Worm (Caenorhabditis elegans): ENCODE results near the gene R08D7.4.
A peak's percentile ranks its signal among the peaks of the same experiment; 100 is the strongest.

R08D7.4 gene

DNA sequence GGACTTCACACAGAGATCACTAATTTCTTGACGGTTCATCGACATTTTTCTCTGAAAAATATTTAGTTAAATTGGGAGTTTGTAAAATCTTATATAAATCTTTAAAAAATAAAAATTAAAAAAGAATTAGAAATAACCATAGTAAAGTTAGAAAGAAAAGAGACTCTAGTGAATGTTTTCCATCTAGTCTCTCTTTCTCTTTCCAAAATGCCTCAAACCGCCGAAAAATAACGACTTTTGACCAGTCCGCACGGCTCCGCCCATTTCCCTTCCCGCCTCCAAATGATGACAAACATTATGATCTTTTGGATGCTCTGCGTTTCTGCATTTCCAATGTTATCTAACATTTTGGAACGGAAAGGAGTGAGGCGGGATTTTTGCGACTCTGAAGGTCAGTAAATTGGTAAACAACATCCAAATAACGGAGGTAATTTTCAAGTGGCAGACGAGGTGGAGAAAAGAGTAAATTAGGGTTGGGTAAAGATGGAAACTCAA lies 48.4 kb upstream of the R08D7.4 start, which contains the start of gene glb-1:
TSS of gene glb-1 (minus strand) at position 51 of the 495 bp plus-strand sequence.
- TF ChIP-seq mdl-1 (tag; optimal IDR thresholded peaks at IDR 0.05): no peak
- TF ChIP-seq nhr-25 (tag; optimal IDR thresholded peaks at IDR 0.05): peak; percentile 65
- peak; percentile 4 for TF ChIP-seq nhr-129 (tag; optimal IDR thresholded peaks at IDR 0.05)

DNA sequence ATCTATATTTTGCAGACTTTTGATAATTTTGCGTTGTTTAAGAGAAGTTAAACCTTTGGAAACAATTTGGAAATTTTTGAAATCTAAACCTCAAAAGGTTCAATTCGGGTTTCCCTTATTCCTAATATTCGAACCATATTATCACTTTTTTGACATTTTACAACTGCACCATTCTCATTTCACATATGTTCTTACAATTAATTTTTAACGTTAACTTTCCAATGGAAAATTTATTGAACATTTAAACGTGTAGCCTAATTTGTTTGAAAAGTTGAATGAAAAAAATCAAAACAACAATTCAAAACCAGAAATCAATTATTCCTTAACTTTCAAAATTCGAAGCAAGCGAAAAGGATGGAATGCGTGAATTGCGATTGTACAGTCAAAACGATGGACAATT lies 47.8 kb upstream of the R08D7.4 start, which contains the start of gene ZK637.12:
TSS of gene ZK637.12 (plus strand) at position 301 of the 400 bp plus-strand sequence.
- TF ChIP-seq F13H6.1 (tag; optimal IDR thresholded peaks at IDR 0.05): no peak
- TF ChIP-seq ceh-16 (tag; optimal IDR thresholded peaks at IDR 0.05): no peak
- TF ChIP-seq snpc-4 (tag; optimal IDR thresholded peaks at IDR 0.05): no peak
- no peak for TF ChIP-seq R02D3.7 (tag; optimal IDR thresholded peaks at IDR 0.05)
- no peak for TF ChIP-seq skn-1 (tag; optimal IDR thresholded peaks at IDR 0.05)
- TF ChIP-seq nhr-237 (tag; optimal IDR thresholded peaks at IDR 0.05): no peak

DNA sequence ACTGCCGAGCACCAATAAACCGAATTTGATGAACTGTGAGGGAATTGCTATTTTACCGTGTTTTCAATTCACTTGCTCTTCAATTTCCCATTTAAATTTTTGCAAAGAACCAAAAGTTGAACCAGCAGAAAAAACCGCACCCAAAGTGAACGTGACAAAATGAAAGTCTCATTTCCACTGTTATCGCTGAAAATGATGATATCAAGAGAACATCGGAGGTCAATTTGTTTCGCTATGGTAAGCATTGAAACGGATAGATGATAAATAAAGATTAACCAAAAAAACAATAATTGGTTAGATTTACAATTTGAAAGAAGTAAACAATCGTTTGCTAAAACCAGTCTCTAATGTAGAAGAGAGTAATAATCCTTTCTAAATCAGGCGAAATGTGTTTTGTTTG lies 46.2 kb upstream of the R08D7.4 start:
- no peak for TF ChIP-seq elt-3 (tag; optimal IDR thresholded peaks at IDR 0.05)
- peak; percentile 58 for TF ChIP-seq sma-9 (GFP tag; optimal IDR thresholded peaks at IDR 0.05)
- TF ChIP-seq sma-9 (tag; optimal IDR thresholded peaks at IDR 0.05): no peak
- no peak for TF ChIP-seq zag-1 (tag; optimal IDR thresholded peaks at IDR 0.05)
- peak; percentile 16 for TF ChIP-seq fos-1 (tag; optimal IDR thresholded peaks at IDR 0.05)
- no peak for TF ChIP-seq lin-39 (tag; optimal IDR thresholded peaks at IDR 0.05)
- no peak for TF ChIP-seq unc-62 (GFP tag; optimal IDR thresholded peaks at IDR 0.05)

DNA sequence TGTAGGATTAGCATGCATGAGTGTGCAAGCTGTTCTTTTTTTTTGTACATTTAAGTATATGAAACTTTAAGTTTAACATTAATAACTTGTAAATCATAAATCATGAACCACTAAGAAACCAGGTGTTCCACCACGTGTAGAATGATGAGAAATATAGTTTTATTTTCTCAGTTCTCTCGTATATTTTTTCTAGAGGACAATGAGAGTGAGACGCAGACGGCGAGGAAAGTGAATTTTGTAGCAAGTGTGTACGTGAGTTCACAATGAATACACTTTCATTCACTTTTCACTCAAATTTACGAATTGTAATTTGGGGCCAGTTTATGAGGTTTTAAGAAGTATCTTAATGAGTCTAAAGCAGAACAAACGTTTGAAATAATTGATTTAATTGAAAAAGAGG lies 45.2 kb upstream of the R08D7.4 start:
- TF ChIP-seq crh-2 (tag; optimal IDR thresholded peaks at IDR 0.05): peak; percentile 31
- peak; percentile 6 for TF ChIP-seq C34F6.9 (tag; optimal IDR thresholded peaks at IDR 0.05)
- no peak for TF ChIP-seq nhr-12 (tag; optimal IDR thresholded peaks at IDR 0.05)
- no peak for TF ChIP-seq ztf-4 (tag; optimal IDR thresholded peaks at IDR 0.05)
- peak; percentile 1 for TF ChIP-seq gmeb-1 (tag; optimal IDR thresholded peaks at IDR 0.05)
- peak; percentile 28 for TF ChIP-seq sma-3 (GFP tag; optimal IDR thresholded peaks at IDR 0.05)
- TF ChIP-seq blmp-1 (tag; optimal IDR thresholded peaks at IDR 0.05; ENCODE audit: insufficient read depth): peak; percentile 88
- TF ChIP-seq fos-1 (tag; optimal IDR thresholded peaks at IDR 0.05): peak; percentile 19
- peak; percentile 12 for TF ChIP-seq sem-4 (tag; optimal IDR thresholded peaks at IDR 0.05)

DNA sequence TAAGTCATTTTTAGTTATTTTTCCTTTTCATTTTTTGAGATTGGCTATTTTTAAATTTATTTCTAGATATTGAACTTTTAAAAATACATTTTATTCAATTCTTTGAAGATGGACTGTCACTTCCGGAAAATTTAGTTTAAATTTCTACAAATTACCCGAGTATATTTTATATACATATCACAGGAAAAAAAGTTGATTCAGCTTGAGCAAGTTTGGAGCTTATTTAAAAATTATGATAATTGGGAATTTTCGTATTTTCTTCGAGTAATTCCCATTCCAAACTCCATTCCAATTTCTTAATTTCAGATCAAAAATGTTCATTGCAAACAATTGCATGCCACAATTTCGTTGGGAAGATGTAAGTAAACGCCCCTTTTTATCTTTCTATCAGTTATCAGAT lies 42.0 kb upstream of the R08D7.4 start, which contains the start of gene arrd-15:
TSS of gene arrd-15 (plus strand) at position 301 of the 400 bp plus-strand sequence.
- TF ChIP-seq unc-62 (GFP tag; optimal IDR thresholded peaks at IDR 0.05) (no peak), unc-55 (GFP tag; optimal IDR thresholded peaks at IDR 0.05) (no peak), nhr-6 (tag; optimal IDR thresholded peaks at IDR 0.05) (no peak), nhr-11 (tag; optimal IDR thresholded peaks at IDR 0.05) (no peak), ZK546.5 (tag; optimal IDR thresholded peaks at IDR 0.05) (no peak), ztf-4 (tag; optimal IDR thresholded peaks at IDR 0.05) (no peak), fos-1 (tag; optimal IDR thresholded peaks at IDR 0.05) (no peak), ceh-16 (tag; optimal IDR thresholded peaks at IDR 0.05) (no peak), nhr-129 (tag; optimal IDR thresholded peaks at IDR 0.05) (no peak)

DNA sequence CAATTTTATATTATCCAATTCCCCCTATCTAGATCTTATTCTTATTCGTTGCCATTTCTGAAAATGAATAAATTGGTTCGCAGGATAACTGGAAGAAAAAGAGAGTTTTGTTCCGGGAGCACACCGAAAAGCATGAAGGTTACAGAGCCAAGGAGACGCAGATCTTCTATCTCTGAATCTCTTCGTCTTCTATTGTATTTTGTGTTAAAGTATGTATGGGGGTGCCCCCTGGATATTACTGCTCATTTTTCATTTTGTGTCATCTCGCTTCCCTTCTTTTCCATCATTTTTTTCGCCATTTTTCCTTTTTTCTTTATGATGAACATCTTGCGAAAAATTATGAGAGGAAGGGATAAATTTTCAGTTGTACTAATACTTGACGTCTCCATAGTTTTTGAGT lies 38.0 kb upstream of the R08D7.4 start:
- TF ChIP-seq ztf-11 (tag; optimal IDR thresholded peaks at IDR 0.05) (no peak), peb-1 (tag; optimal IDR thresholded peaks at IDR 0.05) (no peak), ztf-1 (GFP tag; conservative IDR thresholded peaks at IDR 0.05) (no peak), sma-9 (GFP tag; optimal IDR thresholded peaks at IDR 0.05) (no peak), sma-9 (tag; optimal IDR thresholded peaks at IDR 0.05) (no peak), lsy-2 (tag; optimal IDR thresholded peaks at IDR 0.05) (peak in 1 of 2 experiments; percentile 14), mdl-1 (tag; optimal IDR thresholded peaks at IDR 0.05) (no peak), gmeb-1 (tag; optimal IDR thresholded peaks at IDR 0.05) (no peak), sem-4 (tag; optimal IDR thresholded peaks at IDR 0.05) (no peak), alr-1 (tag; optimal IDR thresholded peaks at IDR 0.05) (no peak), mbf-1 (tag; optimal IDR thresholded peaks at IDR 0.05) (no peak), ceh-16 (tag; optimal IDR thresholded peaks at IDR 0.05) (no peak), nhr-25 (tag; optimal IDR thresholded peaks at IDR 0.05) (no peak), nhr-237 (tag; optimal IDR thresholded peaks at IDR 0.05) (no peak), nhr-77 (tag; optimal IDR thresholded peaks at IDR 0.05) (no peak), unc-62 (GFP tag; optimal IDR thresholded peaks at IDR 0.05) (no peak), C34F6.9 (tag; optimal IDR thresholded peaks at IDR 0.05) (peak; percentile 32), ceh-82 (tag; optimal IDR thresholded peaks at IDR 0.05) (no peak)
